Worm (Caenorhabditis elegans): ENCODE data around the gene H25K10.2.

H25K10.2 gene

ce11 chrIV:16180898-16181482 lies 29.8 kb downstream of the H25K10.2 start (continued):
- TF ChIP-seq unc-130 (tag; optimal IDR thresholded peaks at IDR 0.05) (peak; percentile 21), nhr-47 (tag; optimal IDR thresholded peaks at IDR 0.05) (peak; percentile 61), aha-1 (tag; optimal IDR thresholded peaks at IDR 0.05) (no peak), ama-1 (optimal IDR thresholded peaks at IDR 0.05) (no peak), skn-1 (tag; optimal IDR thresholded peaks at IDR 0.05) (no peak), snu-23 (GFP tag; optimal IDR thresholded peaks at IDR 0.05) (peak; percentile 73), nhr-12 (tag; optimal IDR thresholded peaks at IDR 0.05) (no peak), nhr-85 (tag) (peak; percentile 99), pqm-1 (tag; optimal IDR thresholded peaks at IDR 0.05) (no peak), hpl-2 (GFP tag; optimal IDR thresholded peaks at IDR 0.05) (peak; percentile 62), fkh-4 (tag; optimal IDR thresholded peaks at IDR 0.05; ENCODE audit: borderline replicate concordance) (no peak), pag-3 (tag; optimal IDR thresholded peaks at IDR 0.05; ENCODE audit: borderline replicate concordance, insufficient read depth) (peak; percentile 50), ceh-8 (GFP tag; optimal IDR thresholded peaks at IDR 0.05) (no peak), xbp-1 (tag; optimal IDR thresholded peaks at IDR 0.05) (peak; percentile 37), ceh-82 (tag; optimal IDR thresholded peaks at IDR 0.05) (peak in 2 of 3 experiments; percentile 7 to 20), pax-3 (tag; optimal IDR thresholded peaks at IDR 0.05) (no peak), egl-13 (tag; optimal IDR thresholded peaks at IDR 0.05) (no peak), hlh-4 (tag; optimal IDR thresholded peaks at IDR 0.05) (no peak), lir-3 (tag; optimal IDR thresholded peaks at IDR 0.05; ENCODE audit: poor library complexity) (no peak), mef-2 (tag; optimal IDR thresholded peaks at IDR 0.05) (no peak), sup-37 (GFP tag; optimal IDR thresholded peaks at IDR 0.05) (no peak), sox-4 (tag; optimal IDR thresholded peaks at IDR 0.05) (no peak), snpc-4 (tag; optimal IDR thresholded peaks at IDR 0.05) (peak; percentile 91), nhr-19 (GFP tag; conservative IDR thresholded peaks at IDR 0.05) (peak; percentile 85), fkh-10 (GFP tag; optimal IDR thresholded peaks at IDR 0.05) (no peak), efl-3 (GFP tag; optimal IDR thresholded peaks at IDR 0.05) (no peak), efl-1 (optimal IDR thresholded peaks at IDR 0.05) (peak; percentile 15 to 24), efl-1 (GFP tag; optimal IDR thresholded peaks at IDR 0.05 in 1 of 2) (peak in 1 of 2 experiments; percentile 94), unc-30 (tag; optimal IDR thresholded peaks at IDR 0.05) (no peak), elt-2 (tag; optimal IDR thresholded peaks at IDR 0.05) (peak; percentile 97), F16B12.6 (tag; optimal IDR thresholded peaks at IDR 0.05) (no peak), nhr-76 (tag; optimal IDR thresholded peaks at IDR 0.05) (no peak), C16A3.4 (tag; optimal IDR thresholded peaks at IDR 0.05) (peak; percentile 50)

ce11 chrIV:16178433-16178832 lies 32.4 kb downstream of the H25K10.2 start:
- TF ChIP-seq alr-1 (tag; optimal IDR thresholded peaks at IDR 0.05; ENCODE audit: borderline replicate concordance) (no peak), irx-1 (tag; optimal IDR thresholded peaks at IDR 0.05) (no peak), aly-2 (tag; optimal IDR thresholded peaks at IDR 0.05) (no peak), pax-3 (tag; optimal IDR thresholded peaks at IDR 0.05) (no peak), mdl-1 (tag; optimal IDR thresholded peaks at IDR 0.05) (peak in 1 of 2 experiments; percentile 65), nhr-90 (tag; optimal IDR thresholded peaks at IDR 0.05; ENCODE audit: poor library complexity) (peak; percentile 21), nhr-71 (tag; optimal IDR thresholded peaks at IDR 0.05) (peak; percentile 14), elt-2 (tag; optimal IDR thresholded peaks at IDR 0.05) (peak; percentile 84), lsy-2 (tag; optimal IDR thresholded peaks at IDR 0.05) (peak in 1 of 2 experiments; percentile 24), efl-1 (optimal IDR thresholded peaks at IDR 0.05) (no peak), efl-1 (GFP tag; optimal IDR thresholded peaks at IDR 0.05 in 1 of 2) (peak in 1 of 2 experiments; percentile 64), nhr-20 (tag; optimal IDR thresholded peaks at IDR 0.05) (peak; percentile 67), elt-3 (tag; optimal IDR thresholded peaks at IDR 0.05) (peak in 2 of 6 experiments; percentile 6 to 82), dpl-1 (GFP tag; optimal IDR thresholded peaks at IDR 0.05) (no peak), lin-35 (GFP tag; optimal IDR thresholded peaks at IDR 0.05) (peak in 1 of 2 experiments; percentile 23), unc-62 (GFP tag; optimal IDR thresholded peaks at IDR 0.05) (no peak), aha-1 (tag; optimal IDR thresholded peaks at IDR 0.05) (no peak), blmp-1 (tag; optimal IDR thresholded peaks at IDR 0.05) (peak; percentile 72), lin-14 (GFP tag; optimal IDR thresholded peaks at IDR 0.05) (peak; percentile 25)

All from whole organism, L1 larva.